Fruit fly (Drosophila melanogaster): Measurements from ENCODE around the gene dac.

dac gene

dm6 chr2L:16521345-16522285 is 35.8 kb upstream of the dac start (continued):
- peak; percentile 88 for TF ChIP-seq Xrp1 (GFP tag; IDR thresholded peaks at IDR 0.05)
- TF ChIP-seq NC2β (GFP tag; optimal IDR thresholded peaks at IDR 0.05): peak; percentile 84
- no peak for TF ChIP-seq HLH54F (GFP tag; optimal IDR thresholded peaks at IDR 0.05)
- TF ChIP-seq fd102C (GFP tag; optimal IDR thresholded peaks at IDR 0.05): peak; percentile 95
- peak; percentile 53 for TF ChIP-seq pho (GFP tag; optimal IDR thresholded peaks at IDR 0.05)
- TF ChIP-seq CG11695 (GFP tag; IDR thresholded peaks at IDR 0.05): peak; percentile 59; the same call in 2 of the 3 replicates
- peak; percentile 82 for TF ChIP-seq CG6254 (GFP tag; optimal IDR thresholded peaks at IDR 0.05)
- peak; percentile 91 for TF ChIP-seq Sox100B (GFP tag; optimal IDR thresholded peaks at IDR 0.05)
- TF ChIP-seq eyg (GFP tag; optimal IDR thresholded peaks at IDR 0.05): peak; percentile 90
- no peak for TF ChIP-seq yki (optimal IDR thresholded peaks at IDR 0.05)
- TF ChIP-seq CG18262 (tag; optimal IDR thresholded peaks at IDR 0.05): peak; percentile 83
- peak; percentile 14 for TF ChIP-seq tx (GFP tag; optimal IDR thresholded peaks at IDR 0.05)
- TF ChIP-seq ftz-f1 (GFP tag; optimal IDR thresholded peaks at IDR 0.05): no peak
- no peak for TF ChIP-seq ap (GFP tag; IDR thresholded peaks at IDR 0.05)
- TF ChIP-seq CG10979 (tag; optimal IDR thresholded peaks at IDR 0.05): peak; percentile 74
- peak; percentile 97 for TF ChIP-seq ATbp (GFP tag; optimal IDR thresholded peaks at IDR 0.05)
- peak; percentile 87; the same call in 2 of the 3 replicates for TF ChIP-seq so (GFP tag; IDR thresholded peaks at IDR 0.05)
- no peak for TF ChIP-seq Doc3 (GFP tag; IDR thresholded peaks at IDR 0.05; ENCODE audit: partially characterized antibody)
- no peak for TF ChIP-seq Hmx (GFP tag; optimal IDR thresholded peaks at IDR 0.05)
- peak; percentile 93 for TF ChIP-seq otp (GFP tag; IDR thresholded peaks at IDR 0.05)
- TF ChIP-seq nerfin-1 (tag; optimal IDR thresholded peaks at IDR 0.05): peak; percentile 90
- peak; percentile 38 for TF ChIP-seq CG30403 (GFP tag; optimal IDR thresholded peaks at IDR 0.05)
- TF ChIP-seq salm (tag; optimal IDR thresholded peaks at IDR 0.05): peak; percentile 96
- peak; percentile 53 for TF ChIP-seq CG4730 (GFP tag; IDR thresholded peaks at IDR 0.05)
- peak; percentile 79 for TF ChIP-seq CG6683 (GFP tag; optimal IDR thresholded peaks at IDR 0.05)
- peak; percentile 93 for TF ChIP-seq mirr (GFP tag; optimal IDR thresholded peaks at IDR 0.05)
- peak; percentile 85 for TF ChIP-seq CG10321 (GFP tag; IDR thresholded peaks at IDR 0.05)
- TF ChIP-seq CG18011 (GFP tag; optimal IDR thresholded peaks at IDR 0.05): peak; percentile 70
- no peak for TF ChIP-seq C15 (GFP tag; IDR thresholded peaks at IDR 0.05)
- TF ChIP-seq Med (GFP tag): peak; percentile 96
- TF ChIP-seq lbe (GFP tag; optimal IDR thresholded peaks at IDR 0.05): no peak
- peak; percentile 62 for TF ChIP-seq sima (GFP tag; optimal IDR thresholded peaks at IDR 0.05)
- peak; percentile 71 for TF ChIP-seq maf-S (GFP tag; optimal IDR thresholded peaks at IDR 0.05)
- peak; percentile 74 for TF ChIP-seq CG10274 (GFP tag; optimal IDR thresholded peaks at IDR 0.05)
- TF ChIP-seq pzg (GFP tag; optimal IDR thresholded peaks at IDR 0.05): no peak
- peak; percentile 73 for TF ChIP-seq bcd (GFP tag; optimal IDR thresholded peaks at IDR 0.05)
- TF ChIP-seq Spps (tag; optimal IDR thresholded peaks at IDR 0.05): peak; percentile 85
- 0 out of 2 replicates have a peak, but pooled peaks have one; percentile 46 for TF ChIP-seq CG5953 (GFP tag; IDR thresholded peaks at IDR 0.05)
- peak; percentile 90 for TF ChIP-seq grn (GFP tag; optimal IDR thresholded peaks at IDR 0.05)
- no peak for TF ChIP-seq nerfin-2 (GFP tag; IDR thresholded peaks at IDR 0.05; ENCODE audit: partially characterized antibody)
- no peak for TF ChIP-seq Taf1 (GFP tag; IDR thresholded peaks at IDR 0.05)
- TF ChIP-seq CG30431 (GFP tag; optimal IDR thresholded peaks at IDR 0.05): peak; percentile 56
- peak; percentile 88 for TF ChIP-seq nom (GFP tag; optimal IDR thresholded peaks at IDR 0.05)
- TF ChIP-seq CG2875 (GFP tag; optimal IDR thresholded peaks at IDR 0.05): peak; percentile 96
- no peak for TF ChIP-seq zfh2 (GFP tag; optimal IDR thresholded peaks at IDR 0.05)
- peak; percentile 75 for TF ChIP-seq CG8290 (GFP tag; optimal IDR thresholded peaks at IDR 0.05)
- peak; percentile 94 for TF ChIP-seq CG8290 (tag; optimal IDR thresholded peaks at IDR 0.05)
- peak; percentile 64 for TF ChIP-seq CG17328 (GFP tag; IDR thresholded peaks at IDR 0.05)
- no peak for TF ChIP-seq CG14667 (GFP tag; IDR thresholded peaks at IDR 0.05)

Measured in whole organism, embryonic.